Fruit fly (Drosophila melanogaster): Measurements from ENCODE around the gene Pfdn1.

Pfdn1 gene

DNA sequence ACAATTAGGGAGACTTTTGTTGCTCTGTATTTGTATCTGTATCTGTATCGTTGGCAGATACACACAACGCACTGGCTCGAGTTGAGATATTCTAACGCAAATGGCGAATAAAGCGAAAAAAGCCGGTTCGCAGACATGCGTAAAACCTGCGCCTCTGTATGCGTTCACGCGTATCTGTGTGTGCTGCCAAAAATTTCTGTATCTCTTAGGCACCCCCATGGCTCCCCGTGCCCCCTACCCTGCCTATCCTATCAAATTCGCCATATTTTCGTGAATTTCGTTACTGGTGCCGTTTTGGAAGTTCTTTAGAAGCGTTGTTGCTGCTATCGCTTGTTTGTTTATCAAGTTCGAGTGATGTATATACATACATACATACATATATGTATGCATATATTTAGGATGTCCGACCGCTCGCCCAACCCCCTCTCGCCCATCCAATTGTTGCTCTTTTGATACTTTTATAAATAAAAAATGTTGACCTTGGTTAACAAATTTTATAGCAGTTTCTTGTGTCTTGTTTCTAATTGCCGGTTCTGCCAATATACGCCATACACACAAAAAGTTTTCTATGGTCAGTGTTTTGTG lies 16.9 kb downstream of the Pfdn1 start:
- TF ChIP-seq Fer1 (GFP tag; optimal IDR thresholded peaks at IDR 0.05) = peak; percentile 31
- TF ChIP-seq CG12219 (GFP tag; optimal IDR thresholded peaks at IDR 0.05) = no peak
- no peak for TF ChIP-seq ac (GFP tag; optimal IDR thresholded peaks at IDR 0.05)
- no peak for TF ChIP-seq seq (GFP tag; IDR thresholded peaks at IDR 0.05)
- peak; percentile 59; the same call in 1 of the 2 replicates for TF ChIP-seq CG9932 (GFP tag; IDR thresholded peaks at IDR 0.05)
- TF ChIP-seq CG7745 (tag; optimal IDR thresholded peaks at IDR 0.05) = no peak
- no peak for TF ChIP-seq Blimp-1 (GFP tag; optimal IDR thresholded peaks at IDR 0.05)
- TF ChIP-seq CG13624 (GFP tag; optimal IDR thresholded peaks at IDR 0.05) = peak; percentile 20
- TF ChIP-seq Adf1 (GFP tag; IDR thresholded peaks at IDR 0.05) = peak; percentile 85
- no peak for TF ChIP-seq NC2β (GFP tag; optimal IDR thresholded peaks at IDR 0.05)
- peak; percentile 68 for TF ChIP-seq mirr (GFP tag; optimal IDR thresholded peaks at IDR 0.05)
- TF ChIP-seq zen (tag; optimal IDR thresholded peaks at IDR 0.05) = no peak
- TF ChIP-seq CG12942 (GFP tag; optimal IDR thresholded peaks at IDR 0.05) = no peak
- TF ChIP-seq zen2 (GFP tag; IDR thresholded peaks at IDR 0.05; ENCODE audit: partially characterized antibody) = no peak
- TF ChIP-seq cg (GFP tag; optimal IDR thresholded peaks at IDR 0.05) = peak; percentile 27
- TF ChIP-seq Hr51 (GFP tag; optimal IDR thresholded peaks at IDR 0.05) = no peak
- TF ChIP-seq CG32532 (GFP tag; IDR thresholded peaks at IDR 0.05) = no peak
- TF ChIP-seq CG6254 (GFP tag; optimal IDR thresholded peaks at IDR 0.05) = no peak
- no peak for TF ChIP-seq CG13775 (GFP tag; optimal IDR thresholded peaks at IDR 0.05)
- TF ChIP-seq CG16779 (GFP tag; IDR thresholded peaks at IDR 0.05) = no peak
- no peak for TF ChIP-seq dpn (GFP tag; optimal IDR thresholded peaks at IDR 0.05)
- TF ChIP-seq tin (GFP tag; optimal IDR thresholded peaks at IDR 0.05) = no peak
- no peak for TF ChIP-seq CG12299 (tag; optimal IDR thresholded peaks at IDR 0.05)
- 0 out of 2 replicates have a peak, but pooled peaks have one; percentile 9 for TF ChIP-seq cas (GFP tag; IDR thresholded peaks at IDR 0.05)
- TF ChIP-seq az2 (GFP tag; optimal IDR thresholded peaks at IDR 0.05) = no peak
- peak; percentile 96 for TF ChIP-seq CG13894 (tag; optimal IDR thresholded peaks at IDR 0.05)
- no peak for TF ChIP-seq insv (GFP tag; optimal IDR thresholded peaks at IDR 0.05)
- TF ChIP-seq CG16863 (GFP tag; optimal IDR thresholded peaks at IDR 0.05) = no peak
- no peak for TF ChIP-seq CG8290 (GFP tag; optimal IDR thresholded peaks at IDR 0.05)
- TF ChIP-seq CG8290 (tag; optimal IDR thresholded peaks at IDR 0.05) = peak in 1 of 2 experiments; percentile 10
- TF ChIP-seq pros (GFP tag; optimal IDR thresholded peaks at IDR 0.05) = no peak
- peak; percentile 93 for TF ChIP-seq abd-A (tag; optimal IDR thresholded peaks at IDR 0.05)
- TF ChIP-seq cwo (GFP tag; optimal IDR thresholded peaks at IDR 0.05) = peak; percentile 60
- TF ChIP-seq CTCF (GFP tag; optimal IDR thresholded peaks at IDR 0.05) = no peak
- peak; percentile 58 for TF ChIP-seq scrt (GFP tag; optimal IDR thresholded peaks at IDR 0.05)
- TF ChIP-seq Nf-YB (GFP tag; optimal IDR thresholded peaks at IDR 0.05) = no peak
- TF ChIP-seq CG4707 (GFP tag; optimal IDR thresholded peaks at IDR 0.05) = no peak
- TF ChIP-seq CHES-1-like (GFP tag; optimal IDR thresholded peaks at IDR 0.05) = no peak
- no peak for TF ChIP-seq wdn (GFP tag; IDR thresholded peaks at IDR 0.05)
- no peak for TF ChIP-seq CG14050 (GFP tag; IDR thresholded peaks at IDR 0.05)
- TF ChIP-seq CG12155 (GFP tag; optimal IDR thresholded peaks at IDR 0.05) = peak; percentile 23
- TF ChIP-seq Rfx (GFP tag; IDR thresholded peaks at IDR 0.05) = peak; percentile 36; the same call in 1 of the 2 replicates
- TF ChIP-seq crol (GFP tag; IDR thresholded peaks at IDR 0.05) = peak; percentile 80
- TF ChIP-seq CG13287 (GFP tag; IDR thresholded peaks at IDR 0.05; ENCODE audit: partially characterized antibody) = peak; percentile 42; the same call in 1 of the 2 replicates
- TF ChIP-seq MTF-1 (GFP tag; optimal IDR thresholded peaks at IDR 0.05; ENCODE audit: borderline replicate concordance) = no peak
- TF ChIP-seq Six4 (GFP tag; optimal IDR thresholded peaks at IDR 0.05) = no peak
- TF ChIP-seq dati (GFP tag; IDR thresholded peaks at IDR 0.05) = no peak
- TF ChIP-seq CG1603 (tag; optimal IDR thresholded peaks at IDR 0.05) = no peak
- TF ChIP-seq CG17328 (GFP tag; IDR thresholded peaks at IDR 0.05) = no peak
- peak; percentile 21 for TF ChIP-seq CG15514 (GFP tag; optimal IDR thresholded peaks at IDR 0.05)

Data from whole organism, embryonic.